Worm (Caenorhabditis elegans): ENCODE measurements around the gene F54F7.8.

DNA sequence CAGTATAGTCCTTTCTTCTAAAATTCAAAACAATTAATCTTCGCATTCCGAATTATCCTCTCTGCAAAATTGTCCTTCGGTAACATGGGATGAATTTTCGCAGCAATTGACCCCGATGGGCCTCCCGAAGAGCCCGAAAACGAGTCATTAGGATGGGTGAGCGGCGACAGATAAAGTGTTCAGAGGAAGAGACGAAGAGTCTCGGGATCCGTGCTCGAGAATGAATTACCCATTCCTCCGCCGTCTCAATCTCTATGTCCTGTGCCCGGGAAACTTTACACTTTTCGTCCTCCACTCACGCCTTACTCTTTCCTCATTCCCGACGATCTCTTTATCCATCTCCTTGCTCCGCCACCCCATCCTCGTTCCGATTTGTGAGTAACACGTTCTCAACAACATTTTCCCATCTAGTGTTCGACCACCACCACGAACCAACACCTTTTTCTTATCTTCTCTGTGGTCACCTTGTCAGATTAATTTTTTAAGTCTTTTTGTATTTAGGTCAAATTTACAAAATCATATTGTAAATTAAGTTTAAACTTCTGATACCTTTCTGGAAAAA is 33.6 kb downstream of the F54F7.8 start:
- TF ChIP-seq nhr-76 (tag; optimal IDR thresholded peaks at IDR 0.05), result no peak
- TF ChIP-seq sptf-1 (tag; optimal IDR thresholded peaks at IDR 0.05), result no peak
- no peak for TF ChIP-seq M03D4.4 (tag; optimal IDR thresholded peaks at IDR 0.05)
- TF ChIP-seq nhr-237 (tag; optimal IDR thresholded peaks at IDR 0.05), result no peak
- no peak for TF ChIP-seq unc-62 (GFP tag; optimal IDR thresholded peaks at IDR 0.05)
- no peak for TF ChIP-seq pha-4 (tag; optimal IDR thresholded peaks at IDR 0.05)
- TF ChIP-seq elt-1 (tag; optimal IDR thresholded peaks at IDR 0.05; ENCODE audit: borderline replicate concordance, insufficient read depth), result no peak
- peak; percentile 69 for TF ChIP-seq unc-120 (tag; optimal IDR thresholded peaks at IDR 0.05; ENCODE audit: poor library complexity, severe bottlenecking)
- TF ChIP-seq tbx-8 (GFP tag; optimal IDR thresholded peaks at IDR 0.05), result no peak
- TF ChIP-seq snpc-4 (tag; optimal IDR thresholded peaks at IDR 0.05), result no peak
- TF ChIP-seq lin-32 (GFP tag; optimal IDR thresholded peaks at IDR 0.05), result no peak

Measured in whole organism, mixed stage, embryonic.